Fruit fly (Drosophila melanogaster) ovary, adult (tissue): ENCODE measurements around the gene CG13116.
A peak's percentile ranks its signal among the peaks of the same experiment; 100 is the strongest.

Experiments
- CG17801 ChIP-seq: fragments of 200-800 bp; optimal IDR thresholded peaks from 2 replicates; lab custom pipeline; 2019; ENCODE audit warnings: missing biosample characterization, mild to moderate bottlenecking, missing genetic modification characterization, moderate library complexity; ENCODE audit not compliant: partially characterized antibody

CG13116 gene

DNA sequence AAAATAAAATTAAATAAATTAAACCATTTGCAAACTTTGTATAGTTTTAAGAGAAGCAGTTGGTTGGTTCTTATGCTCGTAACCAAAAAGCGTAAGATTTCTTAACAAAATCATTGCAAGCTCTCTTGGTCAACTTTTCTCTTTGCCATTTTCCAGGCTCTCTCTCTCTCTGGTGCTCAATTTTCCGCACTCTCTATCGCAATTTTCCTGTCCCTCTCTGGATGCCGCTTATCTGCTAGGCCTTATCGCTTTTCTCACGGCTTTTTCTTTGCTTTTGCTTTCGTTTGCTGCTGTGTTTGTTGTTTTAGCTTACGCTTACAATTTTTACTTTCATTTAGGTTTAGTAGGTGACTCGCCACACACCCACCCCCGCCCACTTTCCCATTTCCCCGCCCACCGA, 14.9 kb downstream of the CG13116 start:
- no peak for TF ChIP-seq CG17801

DNA sequence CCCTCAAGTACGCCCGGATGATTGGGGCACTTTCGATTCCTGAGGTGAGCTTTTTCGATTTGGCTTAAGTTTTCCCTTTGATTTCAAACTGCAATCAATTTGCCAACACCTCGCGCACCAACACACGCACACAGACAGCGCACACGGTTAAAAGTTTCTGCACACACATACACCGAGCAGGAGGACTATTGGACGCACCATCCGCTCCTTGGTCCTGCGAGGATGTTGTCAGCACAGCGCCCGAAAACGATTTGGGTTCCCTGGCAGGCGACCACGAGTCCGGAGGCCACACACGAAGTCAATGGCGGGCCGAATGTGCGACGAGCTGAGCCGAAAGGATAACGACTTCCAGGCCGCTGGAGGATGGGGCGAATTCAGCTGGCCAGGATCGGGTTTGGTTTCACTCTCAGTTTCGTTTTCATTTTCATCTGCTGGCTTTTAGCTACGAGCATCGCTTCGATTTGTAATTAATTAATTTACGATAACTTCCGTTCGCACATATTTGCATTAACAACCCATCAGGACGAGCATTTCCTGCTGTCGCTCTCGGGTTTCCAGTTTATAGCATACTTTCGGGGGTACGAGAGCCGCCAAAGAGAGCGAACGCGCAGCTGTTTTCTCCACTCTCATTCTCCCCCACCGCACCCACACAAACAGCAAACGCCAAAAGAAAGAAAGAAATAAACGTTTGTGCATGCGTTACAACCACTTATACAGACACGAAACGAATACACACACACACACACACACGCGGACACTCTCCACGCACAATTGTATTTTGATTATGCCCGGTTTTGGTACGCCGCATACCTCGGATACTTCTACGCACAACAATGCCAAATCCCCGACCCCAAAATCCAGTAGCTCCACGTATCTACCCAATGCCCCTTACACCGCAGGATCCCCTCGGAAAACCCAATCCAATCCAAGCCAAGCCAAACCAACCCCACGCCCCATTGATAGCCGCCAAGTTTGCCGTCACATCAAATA, 16.8 kb downstream of the CG13116 start, which contains the start of gene Nckx30C:
Gene Nckx30C, minus strand, starts transcription at position 260 of the 990 bp plus-strand sequence.
- no peak for TF ChIP-seq CG17801

DNA sequence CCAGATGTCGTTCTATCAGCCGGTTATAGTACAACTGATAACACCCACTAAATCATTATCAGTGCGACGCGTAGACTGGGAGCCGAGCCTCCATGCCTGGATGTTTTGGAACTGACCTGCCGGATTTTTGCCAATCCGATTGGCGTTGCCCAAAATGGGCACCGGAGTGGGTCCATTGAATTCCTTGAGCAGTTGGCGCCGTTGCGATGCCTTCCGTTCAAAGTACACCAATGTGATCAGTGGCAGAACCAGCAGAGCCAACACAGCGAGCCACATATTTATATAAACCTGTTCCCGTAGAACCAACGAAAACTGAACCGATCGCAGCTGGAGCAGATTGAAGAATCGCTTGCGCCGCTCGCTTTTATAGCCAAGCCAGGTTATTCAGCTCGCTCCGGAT, 20.0 kb downstream of the CG13116 start, which contains the start of gene Cyp4e3:
Gene Cyp4e3, minus strand, starts transcription at position 327 of the 400 bp plus-strand sequence.
- TF ChIP-seq CG17801 = no peak

DNA sequence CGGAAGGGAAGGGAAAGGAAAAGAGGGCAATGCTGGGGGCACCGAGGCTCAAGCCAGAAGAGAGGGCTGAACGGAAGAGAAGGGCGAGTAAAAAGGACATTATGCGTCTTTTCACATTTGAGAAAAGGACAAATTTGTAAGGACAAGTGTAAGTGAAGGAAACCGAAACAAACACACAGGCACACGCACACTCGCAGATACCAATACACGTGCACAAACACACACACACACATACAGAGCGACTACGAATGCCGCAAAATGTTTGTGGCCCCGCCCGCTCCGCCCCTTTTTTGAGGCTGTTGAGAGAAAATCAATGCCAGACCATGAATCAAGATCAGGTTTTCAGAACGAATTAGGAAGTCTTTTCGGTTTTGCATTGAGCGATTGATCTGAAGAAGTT, 23.6 kb downstream of the CG13116 start:
- TF ChIP-seq CG17801 = no peak

DNA sequence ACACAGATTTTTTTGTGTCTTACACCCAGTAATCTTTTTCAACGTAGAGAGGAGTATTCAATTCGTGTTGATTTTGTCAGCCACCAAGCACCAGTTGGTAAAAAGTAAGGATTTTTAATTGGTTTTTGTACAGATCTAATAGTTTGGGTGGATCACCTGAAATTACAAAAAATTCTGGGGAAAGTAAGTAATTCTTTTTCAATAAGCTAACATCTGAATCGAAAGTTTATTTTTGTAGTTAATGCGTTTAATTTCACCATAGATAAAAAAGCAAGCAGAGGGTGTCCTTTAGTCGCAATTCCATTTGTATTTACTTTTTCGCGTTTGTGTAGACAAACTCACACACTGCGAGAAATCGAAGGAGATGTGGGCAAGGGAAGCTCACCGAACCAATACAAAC, 25.1 kb downstream of the CG13116 start:
- no peak for TF ChIP-seq CG17801

DNA sequence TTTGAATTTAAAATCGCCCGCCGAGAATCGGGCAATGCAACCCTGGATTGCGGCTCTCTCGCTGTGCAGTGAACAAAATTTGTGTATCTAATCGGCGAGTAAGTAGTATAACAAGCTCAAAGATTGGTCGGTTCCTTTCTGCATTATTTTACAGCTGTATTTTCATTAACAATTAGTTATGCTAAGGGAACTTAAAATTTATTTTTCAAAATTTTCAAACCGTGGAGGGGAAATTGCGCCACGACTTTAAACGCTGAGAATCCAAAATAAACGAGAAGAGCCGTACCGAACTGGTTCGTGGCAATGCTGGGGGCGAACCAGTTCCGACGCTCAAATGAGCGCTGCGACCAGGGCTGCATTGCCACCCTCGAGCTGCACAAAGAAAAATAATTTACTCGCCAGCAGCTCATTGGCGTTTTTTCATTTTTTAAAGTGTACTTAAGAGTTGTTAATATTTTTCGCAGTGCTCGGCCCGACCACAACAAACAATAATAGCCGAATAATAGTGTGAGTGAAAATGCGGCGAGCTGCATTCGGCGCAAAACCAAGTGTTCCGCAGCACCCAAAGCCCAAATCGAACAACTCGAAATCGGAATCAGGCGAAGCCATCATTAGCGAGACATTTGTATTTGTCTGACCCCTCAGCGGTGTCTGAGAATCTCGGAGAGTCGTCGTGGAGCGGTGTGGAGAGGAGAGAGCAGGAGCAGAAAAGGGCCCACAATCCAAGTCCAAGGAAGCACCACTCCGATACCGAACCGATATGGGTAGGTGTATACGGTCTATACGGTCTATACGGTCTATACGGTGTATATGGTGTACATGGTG, 28.5 kb downstream of the CG13116 start, which contains the start of gene zf30C:
Gene zf30C, plus strand, starts transcription at position 353 of the 825 bp plus-strand sequence.
- peak; percentile 61 for TF ChIP-seq CG17801

DNA sequence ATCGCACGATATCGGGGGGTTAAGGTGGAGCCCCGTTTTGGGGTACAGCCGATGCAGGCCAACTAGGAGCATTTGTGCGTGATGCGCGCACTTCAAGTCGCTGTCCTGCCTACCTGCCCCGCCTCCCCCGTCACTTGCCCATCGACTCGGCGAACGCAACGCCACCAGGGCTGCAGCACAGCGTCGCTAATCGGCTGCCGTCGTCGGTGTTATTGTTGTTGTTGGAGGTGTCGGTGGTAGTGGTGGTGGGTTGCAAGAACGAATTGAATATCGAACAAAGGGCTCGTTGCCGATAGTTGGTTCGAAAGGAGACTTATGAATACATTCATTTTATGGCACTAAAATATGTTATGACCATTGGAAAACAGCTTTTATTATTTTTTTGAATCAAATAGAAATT, 29.1 kb downstream of the CG13116 start:
- TF ChIP-seq CG17801 = no peak

DNA sequence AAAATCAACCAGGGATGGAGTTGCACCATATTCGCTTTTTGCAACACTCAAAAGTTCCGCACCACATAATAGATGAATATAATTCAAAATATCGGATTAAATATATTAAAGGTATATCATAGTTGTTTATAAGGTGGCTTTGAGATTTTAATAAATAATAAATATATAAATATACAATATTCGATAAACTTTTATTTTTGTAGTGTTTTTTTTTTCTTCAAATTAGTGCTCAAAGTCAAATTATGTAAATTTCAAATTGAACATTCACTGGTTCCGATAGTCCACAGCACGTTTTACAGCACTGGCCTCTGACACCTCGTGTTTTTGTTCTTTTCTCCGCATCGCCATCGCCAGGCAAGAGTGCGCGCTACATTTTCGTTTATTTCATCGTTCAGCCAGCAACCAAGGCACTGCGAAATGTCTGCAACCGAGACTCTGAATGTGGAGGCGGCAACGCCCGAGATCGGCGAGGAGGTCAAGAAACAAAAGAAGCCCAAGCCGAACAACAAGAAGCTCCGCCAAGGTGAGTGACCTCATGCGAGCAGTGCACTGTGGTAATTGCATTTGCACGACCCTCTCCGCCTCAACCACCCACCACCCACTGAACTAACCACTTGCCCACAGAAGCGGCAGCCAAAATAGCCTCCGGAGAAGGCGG, 33.6 kb downstream of the CG13116 start, which contains the start of the genes Taf11 and und:
Gene Taf11, minus strand, starts transcription at position 51 of the 658 bp plus-strand sequence.
Gene und, plus strand, starts transcription at position 158 of the 658 bp plus-strand sequence.
- TF ChIP-seq CG17801 = peak; percentile 57

DNA sequence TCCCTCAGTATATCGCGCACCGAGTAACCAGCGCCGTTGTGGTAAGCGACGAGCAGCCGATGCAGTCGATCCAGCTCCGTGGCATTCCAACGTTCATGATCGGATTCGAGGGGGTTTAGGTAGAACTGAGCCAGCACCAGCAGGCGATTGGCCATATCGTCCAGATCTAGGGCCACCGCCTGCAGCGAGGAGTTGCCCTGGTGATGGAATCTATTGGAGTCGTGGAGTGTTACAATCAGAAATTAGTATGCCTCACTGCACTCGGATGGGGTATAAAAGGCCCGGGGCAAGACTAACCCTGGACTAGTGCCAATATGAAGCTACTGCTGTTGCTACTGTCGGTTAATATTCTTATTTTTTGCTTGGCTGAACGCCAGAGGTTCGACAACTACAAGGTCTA, 37.0 kb downstream of the CG13116 start, which contains the start of gene CG4017:
Gene CG4017, plus strand, starts transcription at position 301 of the 400 bp plus-strand sequence.
- TF ChIP-seq CG17801 = no peak

DNA sequence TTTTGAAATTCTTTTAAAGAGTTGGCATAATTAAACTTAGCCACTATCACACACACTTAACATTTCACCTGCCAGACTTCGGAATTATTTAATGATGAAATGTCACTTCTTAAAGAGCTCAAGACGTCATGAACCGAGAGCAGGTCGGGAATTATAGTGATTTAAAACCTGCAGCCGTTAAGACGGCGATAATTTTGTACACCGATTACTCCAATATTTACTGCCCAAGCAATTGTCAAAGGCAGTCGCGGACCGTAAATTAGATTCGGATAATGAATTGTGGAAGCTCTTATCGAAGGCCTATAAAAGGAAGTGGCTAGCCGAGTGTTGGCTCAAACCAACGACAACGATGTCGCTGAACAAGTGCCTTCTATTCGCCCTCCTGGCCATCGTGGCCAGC, 39.0 kb downstream of the CG13116 start, which contains the start of gene CG17633:
Gene CG17633, plus strand, starts transcription at position 326 of the 400 bp plus-strand sequence.
- no peak for TF ChIP-seq CG17801

DNA sequence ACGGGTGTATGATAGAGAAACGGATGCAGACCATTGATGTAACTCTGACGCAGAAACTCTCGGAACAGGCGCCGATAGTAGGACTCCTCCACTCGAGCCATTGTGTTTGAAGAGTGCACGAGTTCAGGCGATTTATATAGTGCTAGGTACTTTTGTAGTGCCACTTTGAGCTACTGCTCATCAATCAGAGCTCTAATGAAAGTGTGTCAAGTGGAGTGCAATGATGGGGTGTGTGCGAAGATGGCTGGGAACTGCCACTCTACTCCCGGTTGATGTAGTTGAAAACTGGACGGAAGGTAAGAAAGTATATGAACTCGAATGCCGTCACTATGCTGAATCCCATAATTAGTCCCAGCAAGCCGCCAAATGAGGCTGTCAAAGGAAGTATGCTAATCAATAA, 41.2 kb downstream of the CG13116 start, which contains the start of gene ppk18:
Gene ppk18, minus strand, starts transcription at position 101 of the 400 bp plus-strand sequence.
- no peak for TF ChIP-seq CG17801

DNA sequence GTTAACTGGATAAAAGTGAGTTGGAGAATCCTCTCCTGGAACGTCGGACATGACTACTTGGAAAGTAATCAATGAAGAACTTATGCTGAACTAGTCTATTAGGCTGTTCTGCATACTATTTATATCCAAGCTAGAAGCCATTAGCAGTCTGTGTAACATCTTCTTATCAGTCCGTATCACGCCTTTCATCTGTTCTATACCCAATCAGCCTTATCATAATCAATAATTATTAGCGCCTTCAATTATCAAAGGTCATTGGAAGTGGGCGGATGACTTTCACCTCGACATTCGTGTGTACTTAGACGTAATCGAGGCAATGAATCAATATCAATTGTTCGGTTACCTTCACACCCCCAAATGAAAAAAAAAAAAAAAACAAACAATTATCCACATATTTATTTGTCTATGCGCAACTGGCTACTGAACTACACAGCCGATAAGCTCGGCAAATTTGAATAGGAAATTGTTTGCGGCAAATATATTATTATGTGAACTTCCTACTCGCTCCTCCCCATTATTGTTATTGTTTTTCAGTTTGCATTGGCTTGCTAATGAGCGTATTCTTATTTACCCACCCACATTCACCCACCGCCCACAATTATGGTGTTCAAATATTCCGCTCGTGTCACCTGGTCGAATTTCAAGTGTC, 45.4 kb downstream of the CG13116 start, which contains the start of the genes ppk11 and ppk16:
Gene ppk11, minus strand, starts transcription at position 51 of the 649 bp plus-strand sequence.
Gene ppk16, minus strand, starts transcription at position 51 of the 649 bp plus-strand sequence.
- no peak for TF ChIP-seq CG17801

DNA sequence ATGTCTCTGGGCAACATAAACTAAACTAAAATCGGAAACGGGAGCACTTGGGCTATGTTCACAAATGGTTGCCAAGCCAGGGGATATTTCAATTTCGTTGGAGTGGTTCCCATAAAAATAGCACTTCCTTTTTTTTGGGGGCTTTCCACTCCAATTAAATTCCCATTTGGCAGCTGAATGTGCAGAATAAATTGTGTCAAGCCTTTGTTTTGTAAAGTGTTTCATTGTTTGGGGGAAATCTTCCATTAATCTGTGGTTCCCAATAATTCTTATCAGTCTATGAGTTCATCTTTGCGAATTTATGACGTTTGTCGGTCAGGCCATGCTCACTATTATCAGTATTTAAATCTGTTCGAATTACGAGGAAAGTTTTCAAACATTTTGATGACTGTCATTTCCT, 48.2 kb downstream of the CG13116 start:
- no peak for TF ChIP-seq CG17801

DNA sequence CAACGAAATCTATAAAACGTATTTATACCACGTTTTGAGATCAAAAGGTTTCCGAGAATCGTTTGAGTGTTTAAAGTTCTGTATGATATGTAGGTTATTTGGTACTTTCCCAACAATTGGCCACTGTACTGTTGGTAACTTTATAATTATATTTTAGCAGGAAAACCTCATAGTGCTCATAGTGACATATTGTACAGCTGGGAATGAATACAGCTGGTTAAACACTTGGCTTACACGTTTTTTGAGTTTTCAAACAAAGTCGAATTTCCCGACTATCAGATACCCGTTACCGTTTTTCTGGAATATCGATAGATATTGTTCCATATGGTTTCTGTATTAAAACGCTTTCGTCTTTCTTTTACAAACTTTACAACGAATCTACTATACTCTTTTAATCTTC, 48.7 kb downstream of the CG13116 start:
- TF ChIP-seq CG17801 = no peak

DNA sequence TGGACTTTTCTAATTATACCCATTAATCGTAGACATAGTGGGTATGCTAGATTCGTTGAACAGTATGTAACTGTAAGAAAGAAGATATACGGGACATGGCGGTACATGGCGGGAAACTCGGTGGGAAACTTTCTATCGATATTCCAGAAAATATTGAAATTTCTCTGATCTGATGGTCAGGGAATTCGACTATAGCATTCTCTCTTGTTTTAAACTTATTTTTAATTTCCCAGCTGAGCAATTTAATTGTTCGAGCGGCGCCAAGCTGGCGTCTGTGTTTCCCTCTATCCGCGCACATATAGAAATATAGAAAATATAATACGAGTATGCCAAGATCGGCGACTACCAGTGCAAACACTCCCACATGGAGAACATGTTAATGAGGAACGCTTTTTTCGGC, 49.4 kb downstream of the CG13116 start:
- peak; percentile 17 for TF ChIP-seq CG17801
